Worm (Caenorhabditis elegans): Measurements from ENCODE around the gene T06E6.10.

Gene T06E6.10

ce11 chrV:15379817-15380216 lies 38.1 kb upstream of the T06E6.10 start, which contains the start of gene srh-251:
Gene srh-251, minus strand, starts transcription at chrV:15379917.
- no peak for TF ChIP-seq mxl-3 (GFP tag; optimal IDR thresholded peaks at IDR 0.05)
- TF ChIP-seq spr-3 (GFP tag; optimal IDR thresholded peaks at IDR 0.05) = no peak
- TF ChIP-seq nhr-11 (tag; optimal IDR thresholded peaks at IDR 0.05) = no peak
- no peak for TF ChIP-seq unc-62 (GFP tag; optimal IDR thresholded peaks at IDR 0.05 in 1 of 2)
- no peak for TF ChIP-seq unc-62 (tag; optimal IDR thresholded peaks at IDR 0.05)
- TF ChIP-seq zfp-3 (GFP tag; conservative IDR thresholded peaks at IDR 0.05) = no peak
- no peak for TF ChIP-seq ceh-44 (GFP tag; IDR thresholded peaks at IDR 0.05)

ce11 chrV:15380857-15381256 lies 37.1 kb upstream of the T06E6.10 start, which contains the start of gene dhs-23:
Gene dhs-23, plus strand, starts transcription at chrV:15381219.
- TF ChIP-seq cey-2 (tag; optimal IDR thresholded peaks at IDR 0.05; ENCODE audit: borderline replicate concordance, insufficient read depth) = no peak
- TF ChIP-seq dmd-8 (GFP tag; IDR thresholded peaks at IDR 0.05) = no peak
- TF ChIP-seq dpl-1 (GFP tag; optimal IDR thresholded peaks at IDR 0.05) = no peak
- TF ChIP-seq attf-4 (tag; optimal IDR thresholded peaks at IDR 0.05) = no peak
- no peak for TF ChIP-seq sdz-12 (GFP tag; optimal IDR thresholded peaks at IDR 0.05)
- TF ChIP-seq pqm-1 (tag; optimal IDR thresholded peaks at IDR 0.05) = peak; percentile 12
- TF ChIP-seq ctbp-1 (GFP tag; IDR thresholded peaks at IDR 0.05) = no peak
- TF ChIP-seq lin-13 (GFP tag; optimal IDR thresholded peaks at IDR 0.05) = no peak
- TF ChIP-seq nhr-11 (tag; optimal IDR thresholded peaks at IDR 0.05) = no peak
- TF ChIP-seq nhr-77 (tag; optimal IDR thresholded peaks at IDR 0.05) = peak; percentile 81
- no peak for TF ChIP-seq unc-62 (GFP tag; optimal IDR thresholded peaks at IDR 0.05 in 1 of 2)
- TF ChIP-seq unc-62 (tag; optimal IDR thresholded peaks at IDR 0.05) = no peak
- no peak for TF ChIP-seq F26F4.8 (GFP tag; conservative IDR thresholded peaks at IDR 0.05)
- no peak for TF ChIP-seq daf-12 (tag; optimal IDR thresholded peaks at IDR 0.05)
- no peak for TF ChIP-seq zip-11 (GFP tag; IDR thresholded peaks at IDR 0.05)
- TF ChIP-seq zip-2 (tag; optimal IDR thresholded peaks at IDR 0.05) = no peak
- TF ChIP-seq ceh-20 (GFP tag; IDR thresholded peaks at IDR 0.05) = no peak
- TF ChIP-seq nhr-102 (tag; optimal IDR thresholded peaks at IDR 0.05) = no peak
- TF ChIP-seq daf-16 (GFP tag; optimal IDR thresholded peaks at IDR 0.05) = no peak
- TF ChIP-seq daf-16 (tag; optimal IDR thresholded peaks at IDR 0.05) = peak; percentile 69
- no peak for TF ChIP-seq php-3 (GFP tag; IDR thresholded peaks at IDR 0.05)
- peak; percentile 93 for TF ChIP-seq nhr-28 (tag; optimal IDR thresholded peaks at IDR 0.05)
- no peak for TF ChIP-seq ceh-44 (GFP tag; IDR thresholded peaks at IDR 0.05)
- TF ChIP-seq mxl-3 (GFP tag; optimal IDR thresholded peaks at IDR 0.05) = no peak

- no peak for TF ChIP-seq dmd-6 (GFP tag; IDR thresholded peaks at IDR 0.05)
- TF ChIP-seq nhr-42 (GFP tag; IDR thresholded peaks at IDR 0.05) = no peak
- TF ChIP-seq zip-2 (tag; optimal IDR thresholded peaks at IDR 0.05) = no peak
- no peak for TF ChIP-seq spr-3 (GFP tag; optimal IDR thresholded peaks at IDR 0.05)
- no peak for TF ChIP-seq F49E8.2 (tag; optimal IDR thresholded peaks at IDR 0.05; ENCODE audit: borderline replicate concordance)
- no peak for TF ChIP-seq attf-4 (tag; optimal IDR thresholded peaks at IDR 0.05)
- no peak for TF ChIP-seq spr-1 (tag; optimal IDR thresholded peaks at IDR 0.05)
- TF ChIP-seq mdl-1 (tag; optimal IDR thresholded peaks at IDR 0.05) = no peak
- TF ChIP-seq php-3 (GFP tag; IDR thresholded peaks at IDR 0.05) = no peak
- TF ChIP-seq duxl-1 (tag; optimal IDR thresholded peaks at IDR 0.05; ENCODE audit: poor library complexity) = no peak
- TF ChIP-seq hmg-1.1 (GFP tag; IDR thresholded peaks at IDR 0.05) = no peak
These were observed 34.2 kb upstream of the T06E6.10 start, which contains the start of gene str-88 for ce11 chrV:15383739-15384138. Gene str-88, minus strand, starts transcription at chrV:15383839.

- TF ChIP-seq spr-1 (tag; optimal IDR thresholded peaks at IDR 0.05) (no peak), pqm-1 (tag; optimal IDR thresholded peaks at IDR 0.05) (no peak), egl-27 (tag; optimal IDR thresholded peaks at IDR 0.05) (no peak), daf-16 (GFP tag; optimal IDR thresholded peaks at IDR 0.05) (no peak), daf-16 (tag; optimal IDR thresholded peaks at IDR 0.05) (no peak), zfp-3 (GFP tag; conservative IDR thresholded peaks at IDR 0.05) (no peak), lin-38 (GFP tag; IDR thresholded peaks at IDR 0.05) (no peak), arid-1 (GFP tag; conservative IDR thresholded peaks at IDR 0.05) (no peak), F26F4.8 (GFP tag; conservative IDR thresholded peaks at IDR 0.05) (no peak), unc-39 (tag; optimal IDR thresholded peaks at IDR 0.05) (no peak), F10B5.3 (tag; optimal IDR thresholded peaks at IDR 0.05) (no peak), fos-1 (tag; optimal IDR thresholded peaks at IDR 0.05) (no peak), nhr-41 (GFP tag; IDR thresholded peaks at IDR 0.05) (no peak), aly-2 (tag; optimal IDR thresholded peaks at IDR 0.05) (no peak)
These were observed 33.2 kb upstream of the T06E6.10 start, which contains the start of gene str-102 for ce11 chrV:15384733-15385132. Gene str-102, plus strand, starts transcription at chrV:15385033.
